Worm (Caenorhabditis elegans) whole organism, early embryonic: ENCODE measurements around the gene far-6.

Experiments used
- B0310.2 ChIP-seq: sonication (generic microtip); optimal IDR thresholded peaks from 2 replicates; lab custom pipeline; 2016; ENCODE audit warnings: mild to moderate bottlenecking, missing genetic modification characterization, missing compliant biosample characterization
- F13C5.2 ChIP-seq: sonication (generic microtip); optimal IDR thresholded peaks from 2 replicates; lab custom pipeline; 2017; ENCODE audit warnings: mild to moderate bottlenecking, missing genetic modification characterization, inconsistent platforms, missing compliant biosample characterization
- aly-1 ChIP-seq: sonication (generic microtip); optimal IDR thresholded peaks from 2 replicates; lab custom pipeline; 2016; ENCODE audit warnings: missing genetic modification characterization, missing compliant biosample characterization
- ama-1 ChIP-seq: fragments of 150-350 bp; optimal IDR thresholded peaks from 2 replicates; lab custom pipeline; 2014
- ceh-13 ChIP-seq: fragments of 200-800 bp; sonication (Bioruptor generic); optimal IDR thresholded peaks from 2 replicates; lab custom pipeline; 2018; ENCODE audit warnings: mild to moderate bottlenecking, missing genetic modification characterization, missing compliant biosample characterization
- ets-7 ChIP-seq: sonication (generic microtip); optimal IDR thresholded peaks from 2 replicates; lab custom pipeline; 2016; ENCODE audit warnings: missing genotype, missing genetic modification characterization, missing compliant biosample characterization
- flt-1 ChIP-seq: fragments of 200-800 bp; sonication (Bioruptor generic); IDR thresholded peaks from 2 replicates; pipeline ENCODE4 v1.3.6; 2022; ENCODE audit warnings: missing genetic modification characterization, missing compliant biosample characterization
- hmg-4 ChIP-seq: fragments of 200-800 bp; sonication (Bioruptor generic); optimal IDR thresholded peaks from 2 replicates; lab custom pipeline; 2018; ENCODE audit warnings: mild to moderate bottlenecking, missing genetic modification characterization, missing compliant biosample characterization
- scrt-1 ChIP-seq: fragments of 200-800 bp; sonication (Bioruptor generic); IDR thresholded peaks from 2 replicates; pipeline ENCODE4 v1.3.6; 2022; ENCODE audit warnings: missing genetic modification characterization, missing compliant biosample characterization
- sea-1 ChIP-seq: fragments of 200-800 bp; sonication (Bioruptor generic); conservative IDR thresholded peaks from 2 replicates; pipeline ENCODE4 v1.3.6; 2022; ENCODE audit warnings: missing genetic modification characterization, missing compliant biosample characterization
- tbx-11 ChIP-seq: fragments of 200-800 bp; sonication (Bioruptor generic); IDR thresholded peaks from 2 replicates; pipeline ENCODE4 v1.3.6; 2022; ENCODE audit warnings: missing genetic modification characterization, missing compliant biosample characterization

ce11 chrIV:13297746-13298145, 30.4 kb upstream of the far-6 start, which contains the start of the genes Y67H2A.2 and micu-1:
- TF ChIP-seq ama-1 (lab: Kevin White, UChicago) (no peak), F13C5.2 (tag; lab: Kevin White, UChicago) (peak; percentile 20), aly-1 (tag; lab: Kevin White, UChicago) (no peak), hmg-4 (no peak), B0310.2 (tag; lab: Kevin White, UChicago) (no peak), scrt-1 (GFP tag; lab: Robert Waterston, UW) (no peak), sea-1 (GFP tag; lab: Robert Waterston, UW) (no peak), tbx-11 (no peak), ets-7 (tag; lab: Kevin White, UChicago) (no peak), ceh-13 (GFP tag; lab: Kevin White, UChicago) (no peak), flt-1 (0 out of 2 replicates have a peak, but pooled peaks have one; percentile 32)
